Fruit fly (Drosophila melanogaster): ENCODE measurements around the gene Ac3.

DNA sequence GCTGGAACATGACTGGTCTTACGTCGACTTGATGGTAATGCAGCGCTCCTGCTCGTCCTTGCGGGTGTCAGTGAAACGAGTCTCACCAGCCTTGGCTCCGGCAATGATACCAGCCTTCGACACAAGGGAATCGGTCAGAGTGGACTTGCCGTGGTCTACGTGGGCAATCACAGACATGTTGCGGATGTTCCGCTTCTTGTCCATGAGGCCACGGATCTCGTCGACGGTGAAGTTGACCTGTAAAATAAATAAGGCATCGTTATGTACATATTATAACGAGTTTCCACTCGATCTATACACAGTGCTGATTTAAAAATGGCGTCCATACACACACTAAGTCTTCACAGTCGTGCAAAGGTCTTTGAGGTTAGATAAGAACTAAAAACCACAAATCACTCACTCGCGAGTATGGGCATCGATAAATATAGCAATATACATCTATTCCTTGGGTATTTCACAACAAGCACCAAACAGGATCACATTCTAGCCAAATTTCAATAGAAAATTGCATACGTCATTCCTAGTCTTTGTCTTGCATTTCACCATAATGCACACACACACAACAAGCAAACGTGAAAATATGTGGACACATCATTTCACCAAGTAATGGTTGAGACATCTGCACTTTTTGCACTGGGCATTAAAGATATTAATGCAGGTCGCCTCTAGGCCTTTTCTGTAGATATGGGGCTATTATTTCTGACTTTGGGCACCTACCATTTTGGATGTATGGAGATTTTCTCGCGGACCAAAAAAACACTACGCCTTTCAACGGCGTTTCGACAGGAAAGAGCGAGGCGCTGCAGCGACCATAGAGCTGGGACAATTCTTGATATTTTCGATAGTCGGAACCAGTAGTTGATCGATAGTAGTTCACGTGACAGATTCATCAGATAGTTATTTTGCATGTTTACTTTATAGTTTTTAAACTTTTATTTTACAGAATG lies 49.2 kb downstream of the Ac3 start, which contains the start of gene eEF2:
- no peak for TF ChIP-seq pan (optimal IDR thresholded peaks at IDR 0.05)
- no peak for TF ChIP-seq Dll (optimal IDR thresholded peaks at IDR 0.05)
